Worm (Caenorhabditis elegans) whole organism, L2 larva: ENCODE data around the gene msp-113.
"Not testable (repeated sequence)": the region's sequence is repeated elsewhere in the genome, so short reads cannot be mapped to it uniquely, and the experiment has no call there.

Experiments used
- aly-2 ChIP-seq: fragments of 150-350 bp; optimal IDR thresholded peaks from 2 replicates; lab custom pipeline; 2014; ENCODE audit warnings: missing biosample characterization, missing genetic modification characterization
- ama-1 ChIP-seq: fragments of 150-350 bp; optimal IDR thresholded peaks from 2 replicates; lab custom pipeline; 2018; ENCODE audit warnings: inconsistent platforms
- blmp-1 ChIP-seq: sonication (generic microtip); optimal IDR thresholded peaks from 2 replicates; lab custom pipeline; 2017; ENCODE audit warnings: missing genetic modification characterization, mild to moderate bottlenecking, missing compliant biosample characterization, antibody characterized with exemption, moderate library complexity; ENCODE audit not compliant: insufficient read depth
- fos-1 ChIP-seq: fragments of 150-350 bp; optimal IDR thresholded peaks from 2 replicates; lab custom pipeline; 2014; ENCODE audit warnings: missing biosample characterization, missing genetic modification characterization
- nhr-129 ChIP-seq: fragments of 150-350 bp; optimal IDR thresholded peaks from 2 replicates; lab custom pipeline; 2014; ENCODE audit warnings: missing biosample characterization, missing genetic modification characterization
- snpc-4 ChIP-seq: fragments of 150-350 bp; optimal IDR thresholded peaks from 2 replicates; lab custom pipeline; 2014; ENCODE audit warnings: missing biosample characterization, missing genetic modification characterization
- ztf-11 ChIP-seq: sonication (generic microtip); optimal IDR thresholded peaks from 2 replicates; lab custom pipeline; 2017; ENCODE audit warnings: missing biosample characterization, missing genetic modification characterization

DNA sequence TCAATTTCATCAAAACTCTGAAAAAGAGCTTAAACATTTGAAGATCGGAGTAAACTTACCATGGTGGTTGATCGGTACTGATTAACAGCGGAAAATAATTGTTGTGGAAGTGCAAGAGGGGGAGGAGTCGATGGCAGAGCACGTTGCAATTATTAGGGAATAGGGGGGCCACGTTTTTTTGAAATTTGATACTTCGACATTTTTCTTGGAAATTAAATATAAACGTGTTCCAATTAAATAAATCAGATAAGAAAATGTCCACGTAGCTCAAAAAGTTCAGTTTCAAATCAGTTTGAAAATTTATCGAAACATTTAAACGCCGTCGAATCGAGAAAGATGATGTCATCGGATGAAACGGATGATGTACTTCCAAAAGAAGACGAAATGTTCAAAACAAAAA lies 41.0 kb upstream of the msp-113 start, which contains the start of gene F36H12.9:
- TF ChIP-seq aly-2 (tag; lab: Kevin White, UChicago); ztf-11; snpc-4; nhr-129; ama-1 (lab: Kevin White, UChicago); blmp-1 (tag; lab: Kevin White, UChicago); fos-1 (tag; lab: Kevin White, UChicago): not testable (repeated sequence)
